Worm (Caenorhabditis elegans): ENCODE data around the gene Y54G2A.40.
"Not testable (repeated sequence)": the region's sequence is repeated elsewhere in the genome, so short reads cannot be mapped to it uniquely, and the experiment has no call there.

The Y54G2A.40 gene

ce11 chrIV:2846264-2846663 is at the start of gene Y54G2A.40:
Gene Y54G2A.40, plus strand, starts transcription at chrIV:2846476.
- peak; percentile 98 for TF ChIP-seq pha-4 (tag; optimal IDR thresholded peaks at IDR 0.05)
- TF ChIP-seq snpc-4 (tag; optimal IDR thresholded peaks at IDR 0.05): no peak
- no peak for TF ChIP-seq mdl-1 (tag; optimal IDR thresholded peaks at IDR 0.05)
- TF ChIP-seq elt-2 (tag; optimal IDR thresholded peaks at IDR 0.05): peak; percentile 9
- TF ChIP-seq fos-1 (tag; optimal IDR thresholded peaks at IDR 0.05): no peak
- peak; percentile 36 for TF ChIP-seq lin-15B (tag; optimal IDR thresholded peaks at IDR 0.05)

- peak; percentile 35 for TF ChIP-seq skn-1 (tag; optimal IDR thresholded peaks at IDR 0.05)
- TF ChIP-seq pqm-1 (tag; optimal IDR thresholded peaks at IDR 0.05): peak; percentile 74
- no peak for TF ChIP-seq nhr-67 (tag; optimal IDR thresholded peaks at IDR 0.05)
- TF ChIP-seq aly-2 (tag; optimal IDR thresholded peaks at IDR 0.05): no peak
- TF ChIP-seq elt-2 (tag; optimal IDR thresholded peaks at IDR 0.05): peak; percentile 82
- TF ChIP-seq egl-27 (tag; optimal IDR thresholded peaks at IDR 0.05): no peak
- TF ChIP-seq pha-4 (tag; optimal IDR thresholded peaks at IDR 0.05): peak; percentile 84
- TF ChIP-seq nfya-1 (tag; optimal IDR thresholded peaks at IDR 0.05; ENCODE audit: insufficient read depth): no peak
Observed at ce11 chrIV:2798339-2798738, 47.9 kb upstream of the Y54G2A.40 start, which contains the start of gene Y54G2A.52. Gene Y54G2A.52, minus strand, starts transcription at chrIV:2798686.

- TF ChIP-seq mdl-1 (tag; optimal IDR thresholded peaks at IDR 0.05) (no peak), nhr-77 (tag; optimal IDR thresholded peaks at IDR 0.05) (no peak), ama-1 (optimal IDR thresholded peaks at IDR 0.05) (no peak)
Observed at ce11 chrIV:2799389-2799788, 46.9 kb upstream of the Y54G2A.40 start, which contains the start of gene Y54G2A.10. Gene Y54G2A.10, plus strand, starts transcription at chrIV:2799689.

ce11 chrIV:2799890-2800289 is 46.4 kb upstream of the Y54G2A.40 start:
- TF ChIP-seq elt-3 (tag; optimal IDR thresholded peaks at IDR 0.05): no peak
- TF ChIP-seq R02D3.7 (tag; optimal IDR thresholded peaks at IDR 0.05): no peak
- no peak for TF ChIP-seq nhr-12 (tag; optimal IDR thresholded peaks at IDR 0.05)
- TF ChIP-seq pqm-1 (tag; optimal IDR thresholded peaks at IDR 0.05): no peak
- no peak for TF ChIP-seq lsy-12 (tag; optimal IDR thresholded peaks at IDR 0.05)
- TF ChIP-seq unc-62 (GFP tag; optimal IDR thresholded peaks at IDR 0.05): no peak

ce11 chrIV:2801004-2801403 is 45.3 kb upstream of the Y54G2A.40 start:
- TF ChIP-seq elt-2 (tag; optimal IDR thresholded peaks at IDR 0.05) (peak; percentile 19), fkh-2 (tag; optimal IDR thresholded peaks at IDR 0.05) (no peak), hmg-11 (tag; optimal IDR thresholded peaks at IDR 0.05) (peak; percentile 16), nhr-67 (tag; optimal IDR thresholded peaks at IDR 0.05) (no peak), egl-5 (tag; optimal IDR thresholded peaks at IDR 0.05) (no peak), nhr-28 (tag; optimal IDR thresholded peaks at IDR 0.05) (no peak), lsy-12 (tag; optimal IDR thresholded peaks at IDR 0.05) (no peak), lin-15B (tag; optimal IDR thresholded peaks at IDR 0.05) (peak; percentile 14), nfya-1 (tag; optimal IDR thresholded peaks at IDR 0.05; ENCODE audit: insufficient read depth) (peak; percentile 16)

ce11 chrIV:2801558-2801957 is 44.7 kb upstream of the Y54G2A.40 start, which contains the start of gene Y54G2A.44:
Gene Y54G2A.44, plus strand, starts transcription at chrIV:2801858.
- TF ChIP-seq daf-12, pqm-1, nhr-76 (tag; optimal IDR thresholded peaks at IDR 0.05): not testable (repeated sequence)

ce11 chrIV:2802193-2802592 is 44.1 kb upstream of the Y54G2A.40 start:
- TF ChIP-seq daf-12 (tag; optimal IDR thresholded peaks at IDR 0.05): no peak
- no peak for TF ChIP-seq aly-2 (tag; optimal IDR thresholded peaks at IDR 0.05)
- TF ChIP-seq nfya-1 (tag; optimal IDR thresholded peaks at IDR 0.05; ENCODE audit: insufficient read depth): peak; percentile 2
- peak; percentile 6 for TF ChIP-seq elt-2 (tag; optimal IDR thresholded peaks at IDR 0.05)
- peak; percentile 12 for TF ChIP-seq pha-4 (tag; optimal IDR thresholded peaks at IDR 0.05)

ce11 chrIV:2803652-2804051 is 42.6 kb upstream of the Y54G2A.40 start, which contains the start of gene Y54G2A.32:
Gene Y54G2A.32, plus strand, starts transcription at chrIV:2803952.
- no peak for TF ChIP-seq elt-1 (tag; optimal IDR thresholded peaks at IDR 0.05)
- no peak for TF ChIP-seq lsy-12 (tag; optimal IDR thresholded peaks at IDR 0.05)
- TF ChIP-seq hmg-11 (tag; optimal IDR thresholded peaks at IDR 0.05): no peak
- TF ChIP-seq nhr-23 (tag; optimal IDR thresholded peaks at IDR 0.05): no peak
- TF ChIP-seq unc-62 (GFP tag; optimal IDR thresholded peaks at IDR 0.05): no peak
- TF ChIP-seq ama-1 (optimal IDR thresholded peaks at IDR 0.05): no peak
- no peak for TF ChIP-seq nfya-1 (tag; optimal IDR thresholded peaks at IDR 0.05; ENCODE audit: insufficient read depth)
- no peak for TF ChIP-seq fos-1 (tag; optimal IDR thresholded peaks at IDR 0.05)
- TF ChIP-seq unc-39 (tag; optimal IDR thresholded peaks at IDR 0.05): no peak
- TF ChIP-seq mdl-1 (tag; optimal IDR thresholded peaks at IDR 0.05): no peak
- TF ChIP-seq nhr-76 (tag; optimal IDR thresholded peaks at IDR 0.05): no peak
- TF ChIP-seq mml-1 (tag; optimal IDR thresholded peaks at IDR 0.05): no peak
- TF ChIP-seq nhr-237 (tag; optimal IDR thresholded peaks at IDR 0.05): no peak
- no peak for TF ChIP-seq daf-12 (tag; optimal IDR thresholded peaks at IDR 0.05)
- no peak for TF ChIP-seq ceh-28 (tag; optimal IDR thresholded peaks at IDR 0.05)
- TF ChIP-seq tbx-2 (tag; optimal IDR thresholded peaks at IDR 0.05): no peak
- no peak for TF ChIP-seq ztf-4 (tag; optimal IDR thresholded peaks at IDR 0.05)
- TF ChIP-seq ceh-9 (tag; optimal IDR thresholded peaks at IDR 0.05): no peak
